Worm (Caenorhabditis elegans) whole organism, L1 larva: ENCODE measurements around the gene F26H11.4.

Source experiments
- C16A3.4 ChIP-seq: fragments of 150-350 bp; optimal IDR thresholded peaks from 2 replicates; lab custom pipeline; 2014; ENCODE audit warnings: missing biosample characterization, missing genetic modification characterization
- F16B12.6 ChIP-seq: fragments of 150-350 bp; optimal IDR thresholded peaks from 2 replicates; lab custom pipeline; 2014; ENCODE audit warnings: missing biosample characterization, missing genetic modification characterization
- alr-1 ChIP-seq: fragments of 200-800 bp; sonication (Bioruptor generic); optimal IDR thresholded peaks from 2 replicates; lab custom pipeline; 2018; ENCODE audit warnings: borderline replicate concordance, mild to moderate bottlenecking, missing genetic modification characterization, missing compliant biosample characterization
- aly-2 ChIP-seq: fragments of 150-350 bp; optimal IDR thresholded peaks from 2 replicates; lab custom pipeline; 2014; ENCODE audit warnings: missing biosample characterization, missing genetic modification characterization
- blmp-1 ChIP-seq: fragments of 150-350 bp; optimal IDR thresholded peaks from 2 replicates; lab custom pipeline; 2014; ENCODE audit warnings: missing biosample characterization, missing genetic modification characterization
- ceh-63 ChIP-seq: fragments of 200-800 bp; sonication (Bioruptor generic); optimal IDR thresholded peaks from 2 replicates; lab custom pipeline; 2018; ENCODE audit warnings: mild to moderate bottlenecking, missing genetic modification characterization, missing compliant biosample characterization
- ceh-82 ChIP-seq, 3 experiments: fragments of 150-350 bp in 1 of 3; sonication (generic microtip) in 2 of 3; optimal IDR thresholded peaks; 2 replicates each; lab custom pipeline; 2014 to 2017; ENCODE audit warnings: missing biosample characterization in 3 of 3, missing genetic modification characterization in 3 of 3
- dpl-1 ChIP-seq, 3 experiments: fragments of 150-350 bp in 2 of 3; sonication (generic microtip) in 1 of 3; optimal IDR thresholded peaks; 2 replicates each; lab custom pipeline; 2014 to 2017; ENCODE audit warnings: missing biosample characterization in 3 of 3, missing genetic modification characterization in 3 of 3, missing genetic modification reagents in 3 of 3
- efl-1 ChIP-seq, 4 experiments: fragments of 150-350 bp; optimal IDR thresholded peaks in 3 of 4; peaks in 1 of 4; 1 replicate in 1 of 4; 2 replicates in 3 of 4; lab custom pipeline; 2014; ENCODE audit warnings: missing biosample characterization in 2 of 4, missing genetic modification characterization in 2 of 4, missing genetic modification reagents in 2 of 4
- egl-27 ChIP-seq, 2 experiments: fragments of 150-350 bp in 1 of 2; sonication (generic microtip); optimal IDR thresholded peaks; 3 replicates each; lab custom pipeline; 2017 to 2018; ENCODE audit warnings: missing biosample characterization in 2 of 2, missing genetic modification characterization in 2 of 2, missing genetic modification reagents in 2 of 2
- elt-2 ChIP-seq: sonication (generic microtip); optimal IDR thresholded peaks from 2 replicates; lab custom pipeline; 2016; ENCODE audit warnings: missing genetic modification characterization, mild to moderate bottlenecking, inconsistent platforms, missing compliant biosample characterization, missing genetic modification reagents
- elt-3 ChIP-seq, 6 experiments: fragments of 150-350 bp in 1 of 6; sonication (generic microtip); optimal IDR thresholded peaks; 2 replicates each; lab custom pipeline; 2017 to 2018; ENCODE audit warnings: missing biosample characterization in 6 of 6, missing genetic modification characterization in 6 of 6, inconsistent platforms in 1 of 6
- fkh-4 ChIP-seq: sonication (generic microtip); optimal IDR thresholded peaks from 2 replicates; lab custom pipeline; 2016; ENCODE audit warnings: missing compliant biosample characterization, missing genetic modification characterization, borderline replicate concordance
- fkh-8 ChIP-seq: sonication (generic microtip); optimal IDR thresholded peaks from 2 replicates; lab custom pipeline; 2016; ENCODE audit warnings: mild to moderate bottlenecking, missing genetic modification characterization, missing compliant biosample characterization
- fos-1 ChIP-seq: fragments of 150-350 bp; optimal IDR thresholded peaks from 2 replicates; lab custom pipeline; 2014; ENCODE audit warnings: missing biosample characterization, missing genetic modification characterization
- hlh-17 ChIP-seq: fragments of 200-800 bp; sonication (Bioruptor generic); optimal IDR thresholded peaks from 2 replicates; lab custom pipeline; 2018; ENCODE audit warnings: missing genetic modification characterization, mild to moderate bottlenecking, missing compliant biosample characterization, moderate library complexity, borderline replicate concordance
- isw-1 ChIP-seq: fragments of 200-800 bp; sonication (Bioruptor generic); IDR thresholded peaks from 2 replicates; pipeline ENCODE4 v1.3.6; 2022; ENCODE audit warnings: missing genetic modification characterization, missing compliant biosample characterization
- lin-13 ChIP-seq: fragments of 150-350 bp; optimal IDR thresholded peaks from 2 replicates; lab custom pipeline; 2014; ENCODE audit warnings: missing biosample characterization, missing genetic modification reagents, missing genetic modification characterization
- lin-14 ChIP-seq: fragments of 200-800 bp; sonication (Bioruptor generic); optimal IDR thresholded peaks from 2 replicates; lab custom pipeline; 2018; ENCODE audit warnings: mild to moderate bottlenecking, missing genetic modification characterization, moderate library complexity, missing compliant biosample characterization
- lin-35 ChIP-seq, 2 experiments: fragments of 150-350 bp; optimal IDR thresholded peaks; 2 replicates each; lab custom pipeline; 2014; ENCODE audit warnings: missing biosample characterization in 2 of 2, missing genetic modification characterization in 2 of 2, missing genetic modification reagents in 2 of 2
- lsy-2 ChIP-seq, 2 experiments: fragments of 150-350 bp; optimal IDR thresholded peaks; 2 replicates each; lab custom pipeline; 2014; ENCODE audit warnings: missing biosample characterization in 2 of 2, missing genetic modification characterization in 2 of 2
- mab-9 ChIP-seq: fragments of 200-800 bp; sonication (Bioruptor generic); IDR thresholded peaks from 2 replicates; pipeline ENCODE4 v1.3.6; 2022; ENCODE audit warnings: missing genetic modification reagents, missing genetic modification characterization, missing compliant biosample characterization
- mdl-1 ChIP-seq, 2 experiments: fragments of 150-350 bp; optimal IDR thresholded peaks; 2 replicates each; lab custom pipeline; 2014 to 2017; ENCODE audit warnings: missing biosample characterization in 2 of 2, missing genetic modification characterization in 2 of 2, inconsistent platforms in 1 of 2
- mef-2 ChIP-seq: fragments of 150-350 bp; optimal IDR thresholded peaks from 2 replicates; lab custom pipeline; 2014; ENCODE audit warnings: missing biosample characterization, missing genetic modification characterization
- mep-1 ChIP-seq: fragments of 150-350 bp; optimal IDR thresholded peaks from 2 replicates; lab custom pipeline; 2014; ENCODE audit warnings: missing biosample characterization, missing genetic modification characterization
- nhr-19 ChIP-seq: fragments of 200-800 bp; sonication (Bioruptor generic); conservative IDR thresholded peaks from 2 replicates; pipeline ENCODE4 v1.3.6; 2022; ENCODE audit warnings: missing genetic modification characterization, missing compliant biosample characterization
- nhr-20 ChIP-seq: sonication (generic microtip); optimal IDR thresholded peaks from 2 replicates; lab custom pipeline; 2016; ENCODE audit warnings: mild to moderate bottlenecking, missing genetic modification characterization, missing compliant biosample characterization
- nhr-47 ChIP-seq: sonication (generic microtip); optimal IDR thresholded peaks from 2 replicates; lab custom pipeline; 2016; ENCODE audit warnings: mild to moderate bottlenecking, missing genetic modification characterization, moderate library complexity, missing compliant biosample characterization
- nhr-71 ChIP-seq: sonication (generic microtip); optimal IDR thresholded peaks from 2 replicates; lab custom pipeline; 2016; ENCODE audit warnings: mild to moderate bottlenecking, missing genetic modification characterization, moderate library complexity, missing compliant biosample characterization
- nhr-76 ChIP-seq: sonication (generic microtip); optimal IDR thresholded peaks from 2 replicates; lab custom pipeline; 2017; ENCODE audit warnings: missing biosample characterization, missing genetic modification characterization
- nhr-77 ChIP-seq: fragments of 150-350 bp; optimal IDR thresholded peaks from 2 replicates; lab custom pipeline; 2014; ENCODE audit warnings: missing biosample characterization, missing genetic modification characterization
- nhr-84 ChIP-seq: sonication (generic microtip); optimal IDR thresholded peaks from 2 replicates; lab custom pipeline; 2017; ENCODE audit warnings: missing biosample characterization, missing genetic modification characterization
- nhr-85 ChIP-seq: sonication (generic microtip); peaks from one replicate; lab custom pipeline; 2016; ENCODE audit warnings: missing genetic modification characterization, inconsistent platforms, missing compliant biosample characterization
- nhr-90 ChIP-seq: sonication (generic microtip); optimal IDR thresholded peaks from 2 replicates; lab custom pipeline; 2016; ENCODE audit warnings: mild to moderate bottlenecking, missing genetic modification characterization, missing compliant biosample characterization; ENCODE audit not compliant: poor library complexity
- pqm-1 ChIP-seq: sonication (generic microtip); optimal IDR thresholded peaks from 3 replicates; lab custom pipeline; 2017; ENCODE audit warnings: missing biosample characterization, missing genetic modification characterization
- rnt-1 ChIP-seq: sonication (generic microtip); optimal IDR thresholded peaks from 2 replicates; lab custom pipeline; 2016; ENCODE audit warnings: mild to moderate bottlenecking, missing genetic modification characterization, moderate library complexity, missing compliant biosample characterization
- skn-1 ChIP-seq: fragments of 150-350 bp; optimal IDR thresholded peaks from 2 replicates; lab custom pipeline; 2014; ENCODE audit warnings: missing biosample characterization, missing genetic modification characterization
- snpc-4 ChIP-seq: fragments of 150-350 bp; optimal IDR thresholded peaks from 2 replicates; lab custom pipeline; 2014; ENCODE audit warnings: missing biosample characterization, missing genetic modification characterization
- snu-23 ChIP-seq: sonication (generic microtip); optimal IDR thresholded peaks from 2 replicates; lab custom pipeline; 2016; ENCODE audit warnings: missing genetic modification characterization, missing compliant biosample characterization
- swsn-7 ChIP-seq: sonication (generic microtip); optimal IDR thresholded peaks from 2 replicates; lab custom pipeline; 2016; ENCODE audit warnings: missing genetic modification characterization, missing compliant biosample characterization
- tbx-2 ChIP-seq: sonication (generic microtip); optimal IDR thresholded peaks from 2 replicates; lab custom pipeline; 2016; ENCODE audit warnings: missing genetic modification characterization, missing compliant biosample characterization
- tlp-1 ChIP-seq: fragments of 150-350 bp; optimal IDR thresholded peaks from 2 replicates; lab custom pipeline; 2014; ENCODE audit warnings: missing biosample characterization, missing genetic modification characterization
- unc-62 ChIP-seq: fragments of 150-350 bp; optimal IDR thresholded peaks from 2 replicates; lab custom pipeline; 2014; ENCODE audit warnings: missing biosample characterization, missing genetic modification reagents, missing genetic modification characterization
- unc-86 ChIP-seq: sonication (generic microtip); optimal IDR thresholded peaks from 2 replicates; lab custom pipeline; 2016; ENCODE audit warnings: missing genetic modification characterization, missing compliant biosample characterization
- vab-15 ChIP-seq: sonication (generic microtip); optimal IDR thresholded peaks from 2 replicates; lab custom pipeline; 2017; ENCODE audit warnings: missing genotype, mild to moderate bottlenecking, missing genetic modification characterization, missing compliant biosample characterization
- xbp-1 ChIP-seq: sonication (generic microtip); optimal IDR thresholded peaks from 2 replicates; lab custom pipeline; 2016; ENCODE audit warnings: missing genetic modification characterization, missing compliant biosample characterization
- zip-4 ChIP-seq: fragments of 200-800 bp; sonication (Bioruptor generic); optimal IDR thresholded peaks from 2 replicates; lab custom pipeline; 2018; ENCODE audit warnings: mild to moderate bottlenecking, missing genetic modification characterization, moderate library complexity, missing compliant biosample characterization

F26H11.4 gene

ce11 chrII:14437922-14438458 is 29.6 kb downstream of the F26H11.4 start, which contains the start of gene K04B12.2:
K04B12.2 (minus strand) TSS chrII:14437972.
- TF ChIP-seq blmp-1 (tag; lab: Kevin White, UChicago) (peak; percentile 57), lsy-2 (tag; optimal IDR thresholded peaks at IDR 0.05; lab: Kevin White, UChicago) (peak; percentile 35 to 76), nhr-85 (tag; lab: Kevin White, UChicago) (peak; percentile 78), nhr-47 (tag; lab: Kevin White, UChicago) (peak; percentile 70), nhr-20 (peak; percentile 74), lin-35 (GFP tag; optimal IDR thresholded peaks at IDR 0.05; lab: Kevin White, UChicago) (peak; percentile 64 to 84), nhr-76 (tag; lab: Kevin White, UChicago) (no peak), mab-9 (GFP tag; lab: Robert Waterston, UW) (no peak), mep-1 (tag; lab: Kevin White, UChicago) (peak; percentile 79), efl-1 (optimal IDR thresholded peaks at IDR 0.05; lab: Kevin White, UChicago) (peak; percentile 73 to 89), efl-1 (GFP tag; optimal IDR thresholded peaks at IDR 0.05 in 1 of 2; lab: Kevin White, UChicago) (peak; percentile 63 to 96), ceh-63 (no peak), xbp-1 (peak; percentile 52), fos-1 (tag; lab: Kevin White, UChicago) (peak; percentile 74), fkh-4 (tag; lab: Kevin White, UChicago) (no peak), vab-15 (tag; lab: Kevin White, UChicago) (no peak), tlp-1 (no peak), elt-2 (tag; lab: Kevin White, UChicago) (peak; percentile 48), unc-86 (tag; lab: Kevin White, UChicago) (peak; percentile 2), rnt-1 (tag; lab: Kevin White, UChicago) (peak; percentile 48), skn-1 (tag; lab: Kevin White, UChicago) (peak; percentile 45), unc-62 (GFP tag; lab: Kevin White, UChicago) (no peak), hlh-17 (GFP tag; lab: Kevin White, UChicago) (no peak), isw-1 (GFP tag; lab: Robert Waterston, UW) (no peak), snpc-4 (tag; lab: Kevin White, UChicago) (peak; percentile 60), zip-4 (no peak), nhr-84 (no peak), alr-1 (no peak), nhr-77 (tag; lab: Kevin White, UChicago) (peak; percentile 83), lin-13 (GFP tag; lab: Kevin White, UChicago) (peak; percentile 4), nhr-19 (GFP tag; lab: Robert Waterston, UW) (peak; percentile 50), tbx-2 (tag; lab: Kevin White, UChicago) (peak; percentile 42), elt-3 (tag; optimal IDR thresholded peaks at IDR 0.05; lab: Kevin White, UChicago) (peak in 3 of 6 experiments; percentile 1 to 52 (median 30)), aly-2 (tag; lab: Kevin White, UChicago) (no peak), swsn-7 (tag; lab: Kevin White, UChicago) (peak; percentile 59), dpl-1 (GFP tag; optimal IDR thresholded peaks at IDR 0.05; lab: Kevin White, UChicago) (peak; percentile 57 to 67 (median 63)), mdl-1 (tag; optimal IDR thresholded peaks at IDR 0.05; lab: Kevin White, UChicago) (peak in 1 of 2 experiments; percentile 60), lin-14 (GFP tag; lab: Kevin White, UChicago) (peak; percentile 93), nhr-71 (tag; lab: Kevin White, UChicago) (peak; percentile 75), nhr-90 (tag; lab: Kevin White, UChicago) (peak; percentile 41), egl-27 (tag; optimal IDR thresholded peaks at IDR 0.05; lab: Kevin White, UChicago) (peak in 1 of 2 experiments; percentile 38), snu-23 (GFP tag; lab: Kevin White, UChicago) (peak; percentile 83), mef-2 (tag; lab: Kevin White, UChicago) (peak; percentile 36), fkh-8 (peak; percentile 51), ceh-82 (tag; optimal IDR thresholded peaks at IDR 0.05; lab: Kevin White, UChicago) (peak in 2 of 3 experiments; percentile 46 to 66), F16B12.6 (tag; lab: Kevin White, UChicago) (peak; percentile 16), pqm-1 (peak; percentile 40), C16A3.4 (tag; lab: Kevin White, UChicago) (peak; percentile 50)
